Fruit fly (Drosophila melanogaster) whole organism, pupa: ENCODE measurements around the gene Fer1.
A peak's percentile ranks its signal among the peaks of the same experiment; 100 is the strongest.

Experiments
- CG10348 ChIP-seq: fragments of 200-800 bp; sonication (Bioruptor generic); IDR thresholded peaks from 2 replicates; pipeline ENCODE4 v1.3.6; 2022; ENCODE audit warnings: missing biosample characterization, missing genetic modification characterization
- CG12605 ChIP-seq: fragments of 200-800 bp; sonication (Bioruptor generic); IDR thresholded peaks from 2 replicates; pipeline ENCODE4 v1.3.6; 2022; ENCODE audit warnings: missing biosample characterization, missing genetic modification characterization
- CG13204 ChIP-seq: fragments of 200-800 bp; sonication (Bioruptor generic); optimal IDR thresholded peaks from 2 replicates; lab custom pipeline; 2018; ENCODE audit warnings: missing biosample characterization, mild to moderate bottlenecking, missing genetic modification characterization, moderate library complexity
- CG14655 ChIP-seq: fragments of 200-800 bp; sonication (Bioruptor generic); optimal IDR thresholded peaks from 3 replicates; lab custom pipeline; 2017; ENCODE audit warnings: mild to moderate bottlenecking, missing biosample characterization, missing genetic modification reagents, missing genetic modification characterization
- CG15710 ChIP-seq: fragments of 200-800 bp; sonication (Bioruptor generic); optimal IDR thresholded peaks from 2 replicates; lab custom pipeline; 2018; ENCODE audit warnings: missing biosample characterization, mild to moderate bottlenecking, missing genetic modification characterization, moderate library complexity
- CG17806 ChIP-seq: fragments of 200-800 bp; sonication (Bioruptor generic); optimal IDR thresholded peaks from 2 replicates; lab custom pipeline; 2018; ENCODE audit warnings: missing biosample characterization, mild to moderate bottlenecking, missing genetic modification characterization, moderate library complexity
- CG32121 ChIP-seq: fragments of 200-800 bp; sonication (Bioruptor generic); IDR thresholded peaks from 2 replicates; pipeline ENCODE4 v1.3.6; 2022; ENCODE audit warnings: missing biosample characterization, missing genetic modification characterization
- CG34367 ChIP-seq: fragments of 200-800 bp; sonication (Bioruptor generic); optimal IDR thresholded peaks from 2 replicates; lab custom pipeline; 2018; ENCODE audit warnings: missing biosample characterization, mild to moderate bottlenecking, missing genetic modification characterization
- CG4496 ChIP-seq: fragments of 200-800 bp; sonication (Bioruptor generic); IDR thresholded peaks from 3 replicates; pipeline ENCODE4 v1.3.6; 2022; ENCODE audit warnings: missing biosample characterization, missing genetic modification characterization
- CG8159 ChIP-seq: fragments of 200-800 bp; sonication (Bioruptor generic); optimal IDR thresholded peaks from 3 replicates; lab custom pipeline; 2018; ENCODE audit warnings: missing biosample characterization, mild to moderate bottlenecking, missing genetic modification characterization, moderate library complexity
- CG8301 ChIP-seq: fragments of 200-800 bp; sonication (Bioruptor generic); optimal IDR thresholded peaks from 2 replicates; lab custom pipeline; 2018; ENCODE audit warnings: missing biosample characterization, mild to moderate bottlenecking, missing genetic modification characterization
- CG9948 ChIP-seq: fragments of 200-800 bp; sonication (Bioruptor generic); optimal IDR thresholded peaks from 2 replicates; lab custom pipeline; 2018; ENCODE audit warnings: missing biosample characterization, mild to moderate bottlenecking, missing genetic modification characterization, moderate library complexity
- D1 ChIP-seq: fragments of 200-800 bp; sonication (Bioruptor generic); optimal IDR thresholded peaks from 2 replicates; lab custom pipeline; 2018; ENCODE audit warnings: missing biosample characterization, mild to moderate bottlenecking, missing genetic modification characterization, moderate library complexity
- EcR ChIP-seq: fragments of 200-800 bp; sonication (Bioruptor generic); optimal IDR thresholded peaks from 3 replicates; lab custom pipeline; 2019; ENCODE audit warnings: missing biosample characterization, missing genetic modification characterization, mild to moderate bottlenecking, moderate library complexity, missing genetic modification reagents
- Ets98B ChIP-seq: fragments of 200-800 bp; sonication (Bioruptor generic); IDR thresholded peaks from 2 replicates; pipeline ENCODE4 v1.3.6; 2022; ENCODE audit warnings: missing biosample characterization, missing genetic modification characterization
- Pif1A ChIP-seq: fragments of 200-800 bp; sonication (Bioruptor generic); optimal IDR thresholded peaks from 3 replicates; lab custom pipeline; 2016; ENCODE audit warnings: missing biosample characterization, missing genetic modification characterization
- Pif1B ChIP-seq: fragments of 200-800 bp; sonication (Bioruptor generic); optimal IDR thresholded peaks from 3 replicates; lab custom pipeline; 2016; ENCODE audit warnings: missing biosample characterization, missing genetic modification characterization
- Snoo ChIP-seq: fragments of 200-800 bp; sonication (Bioruptor generic); optimal IDR thresholded peaks from 3 replicates; lab custom pipeline; 2017; ENCODE audit warnings: missing biosample characterization, mild to moderate bottlenecking, missing genetic modification characterization, inconsistent platforms
- fd96Ca ChIP-seq: fragments of 200-800 bp; sonication (Bioruptor generic); IDR thresholded peaks from 3 replicates; pipeline ENCODE4 v1.3.6; 2022; ENCODE audit warnings: missing biosample characterization, missing genetic modification characterization
- rn ChIP-seq: fragments of 200-800 bp; sonication (Bioruptor generic); IDR thresholded peaks from 2 replicates; pipeline ENCODE4 v1.3.6; 2022; ENCODE audit warnings: missing biosample characterization, missing genetic modification characterization

Fer1 gene

DNA sequence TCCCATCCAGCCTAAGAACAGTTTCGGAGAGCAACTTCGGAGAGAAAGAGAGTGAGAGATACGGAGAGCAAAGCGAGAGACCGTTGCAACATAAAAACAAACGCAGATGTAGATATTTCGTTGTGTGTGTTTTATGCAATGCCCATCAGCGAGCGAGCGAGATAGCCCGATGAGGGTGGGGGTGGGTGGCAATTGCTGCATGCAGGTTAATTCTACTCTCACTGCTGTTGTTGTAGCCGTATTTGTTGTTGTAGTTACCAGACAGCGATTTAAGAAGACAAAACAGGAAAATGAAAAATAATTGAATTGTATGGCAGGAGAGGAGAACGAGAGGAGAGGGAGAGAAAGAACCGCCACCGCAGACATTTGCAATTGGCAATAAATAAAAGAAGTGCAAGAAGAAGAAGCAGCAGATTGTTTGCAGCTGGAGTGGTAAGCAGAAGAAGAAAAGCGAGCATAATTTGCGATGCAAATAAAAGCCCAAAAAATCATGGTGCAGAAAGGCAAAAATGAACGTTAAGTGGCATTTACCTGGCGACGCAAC, 26.2 kb upstream of the Fer1 start:
- no peak for TF ChIP-seq CG34367 (tag; lab: Kevin White, UChicago)
- no peak; the same call in 1 of the 2 replicates for TF ChIP-seq Ets98B (GFP tag; lab: Robert Waterston, UW)
- TF ChIP-seq Pif1A (GFP tag; lab: Kevin White, UChicago) = no peak
- no peak for TF ChIP-seq CG32121
- no peak for TF ChIP-seq CG15710 (tag; lab: Kevin White, UChicago)
- peak; percentile 82 for TF ChIP-seq EcR (GFP tag; lab: Kevin White, UChicago)
- peak; percentile 76 for TF ChIP-seq CG13204 (GFP tag; lab: Kevin White, UChicago)
- no peak for TF ChIP-seq CG10348 (GFP tag; lab: Robert Waterston, UW)
- 0 out of 3 replicates have a peak, but pooled peaks have one; percentile 48 for TF ChIP-seq CG4496 (GFP tag; lab: Robert Waterston, UW)
- TF ChIP-seq CG12605 (GFP tag; lab: Robert Waterston, UW) = no peak
- no peak for TF ChIP-seq CG14655 (GFP tag; lab: Kevin White, UChicago)
- TF ChIP-seq D1 = no peak
- TF ChIP-seq Snoo = peak; percentile 41
- no peak for TF ChIP-seq CG8159
- peak; percentile 5 for TF ChIP-seq CG8301
- no peak for TF ChIP-seq CG9948 (tag; lab: Kevin White, UChicago)
- peak; percentile 23 for TF ChIP-seq Pif1B (GFP tag; lab: Kevin White, UChicago)
- no peak for TF ChIP-seq fd96Ca (GFP tag; lab: Robert Waterston, UW)

DNA sequence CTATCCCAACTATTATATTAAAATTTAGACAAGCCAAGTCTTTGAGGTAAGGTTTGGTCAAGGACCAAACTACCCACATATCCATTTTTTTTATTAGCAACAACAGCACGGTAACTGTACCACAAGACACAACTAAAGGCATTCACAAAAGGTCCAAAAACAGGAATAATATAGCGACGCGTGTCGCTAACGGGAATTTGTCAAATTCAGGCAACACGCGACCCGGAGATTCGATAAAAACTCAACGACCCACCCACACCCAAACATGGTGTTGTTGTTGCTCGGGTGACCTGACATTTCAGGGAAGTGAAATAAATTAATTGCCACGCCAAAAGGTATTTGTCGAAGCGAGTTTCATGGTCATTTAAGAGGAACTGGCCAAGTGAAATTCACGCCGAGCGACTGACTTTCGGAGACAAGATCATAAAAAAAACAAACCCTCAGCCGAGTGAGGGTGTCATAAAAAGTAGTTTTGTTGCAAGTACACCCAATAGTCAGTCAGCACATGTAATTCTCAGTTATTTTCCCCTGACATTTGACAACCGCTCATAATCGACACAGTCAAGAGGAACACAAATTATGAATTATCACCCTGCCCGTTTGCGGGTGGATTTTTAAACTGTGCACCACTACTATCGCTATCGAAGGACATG, 24.7 kb upstream of the Fer1 start:
- no peak for TF ChIP-seq CG15710 (tag; lab: Kevin White, UChicago)
- no peak for TF ChIP-seq Pif1B (GFP tag; lab: Kevin White, UChicago)
- no peak for TF ChIP-seq fd96Ca (GFP tag; lab: Robert Waterston, UW)
- no peak for TF ChIP-seq rn (GFP tag; lab: Robert Waterston, UW)
- TF ChIP-seq CG34367 (tag; lab: Kevin White, UChicago) = no peak
- no peak for TF ChIP-seq CG17806 (tag; lab: Kevin White, UChicago)
- no peak for TF ChIP-seq CG12605 (GFP tag; lab: Robert Waterston, UW)
- TF ChIP-seq, all 21 proteins: peak for 0

DNA sequence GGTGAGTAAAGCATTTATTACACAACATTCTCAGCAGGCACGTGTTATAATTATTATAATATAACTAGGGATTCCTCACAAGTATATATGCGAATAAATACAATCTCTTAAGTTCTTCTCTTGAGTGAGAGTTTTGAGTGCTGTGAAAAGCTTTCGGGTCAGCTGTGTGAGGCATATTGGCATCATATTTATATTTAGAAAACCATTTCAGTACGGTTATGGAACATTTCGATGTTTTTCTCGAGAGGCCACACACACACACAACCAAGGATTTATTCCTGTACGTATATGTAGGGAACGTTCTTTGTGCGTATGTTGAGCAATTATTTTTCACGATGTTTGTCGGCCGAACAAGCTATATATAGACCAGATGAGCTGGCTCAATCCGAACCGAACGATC, 23.0 kb upstream of the Fer1 start:
- TF ChIP-seq CG10348 (GFP tag; lab: Robert Waterston, UW) (no peak), Pif1B (GFP tag; lab: Kevin White, UChicago) (no peak)
- TF ChIP-seq, all 21 proteins: peak for 0

DNA sequence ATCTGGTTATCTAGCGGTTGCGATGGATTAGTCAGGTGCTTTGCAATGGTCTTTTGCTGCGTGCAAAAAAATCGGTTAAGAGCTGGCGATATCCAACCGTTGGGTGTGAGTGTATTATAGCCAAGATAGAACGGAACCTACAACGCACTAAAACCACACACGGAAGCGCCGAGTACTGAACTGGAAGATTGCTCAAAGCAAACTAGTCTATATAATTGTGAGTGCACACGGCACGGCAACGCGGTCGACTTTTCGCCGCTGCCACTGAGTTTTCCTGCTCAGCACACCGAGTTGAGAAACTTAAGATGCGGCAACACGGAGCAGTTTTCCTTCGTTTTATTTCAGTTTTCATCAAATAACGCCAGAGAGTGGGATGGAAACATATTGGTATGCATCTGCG, 19.5 kb upstream of the Fer1 start:
- no peak for TF ChIP-seq CG13204 (GFP tag; lab: Kevin White, UChicago)

DNA sequence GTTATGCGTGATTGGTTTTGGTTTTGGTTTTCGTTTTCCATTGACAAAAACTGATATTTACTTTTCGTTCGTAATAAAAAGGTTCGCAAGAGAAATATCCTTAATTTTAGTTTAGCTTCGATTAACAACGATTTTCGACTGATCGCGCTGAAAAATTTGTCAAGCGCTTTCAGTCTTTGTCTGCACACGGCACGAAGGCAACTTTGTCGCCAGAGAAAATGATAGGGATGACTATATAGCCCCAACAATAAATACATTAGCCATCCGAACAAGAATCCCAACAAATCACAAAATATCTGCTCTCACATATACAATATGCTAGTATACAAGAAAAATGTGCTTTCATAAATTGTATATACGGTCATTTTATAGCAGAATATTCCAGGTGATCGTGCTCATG, 18.4 kb upstream of the Fer1 start, which contains the start of gene Mlp84B:
Mlp84B (minus strand) TSS at position 143 of the 400 bp plus-strand sequence.
- TF ChIP-seq CG12605 (GFP tag; lab: Robert Waterston, UW) = no peak
- no peak for TF ChIP-seq Pif1A (GFP tag; lab: Kevin White, UChicago)
- no peak for TF ChIP-seq CG14655 (GFP tag; lab: Kevin White, UChicago)
- no peak for TF ChIP-seq Snoo

DNA sequence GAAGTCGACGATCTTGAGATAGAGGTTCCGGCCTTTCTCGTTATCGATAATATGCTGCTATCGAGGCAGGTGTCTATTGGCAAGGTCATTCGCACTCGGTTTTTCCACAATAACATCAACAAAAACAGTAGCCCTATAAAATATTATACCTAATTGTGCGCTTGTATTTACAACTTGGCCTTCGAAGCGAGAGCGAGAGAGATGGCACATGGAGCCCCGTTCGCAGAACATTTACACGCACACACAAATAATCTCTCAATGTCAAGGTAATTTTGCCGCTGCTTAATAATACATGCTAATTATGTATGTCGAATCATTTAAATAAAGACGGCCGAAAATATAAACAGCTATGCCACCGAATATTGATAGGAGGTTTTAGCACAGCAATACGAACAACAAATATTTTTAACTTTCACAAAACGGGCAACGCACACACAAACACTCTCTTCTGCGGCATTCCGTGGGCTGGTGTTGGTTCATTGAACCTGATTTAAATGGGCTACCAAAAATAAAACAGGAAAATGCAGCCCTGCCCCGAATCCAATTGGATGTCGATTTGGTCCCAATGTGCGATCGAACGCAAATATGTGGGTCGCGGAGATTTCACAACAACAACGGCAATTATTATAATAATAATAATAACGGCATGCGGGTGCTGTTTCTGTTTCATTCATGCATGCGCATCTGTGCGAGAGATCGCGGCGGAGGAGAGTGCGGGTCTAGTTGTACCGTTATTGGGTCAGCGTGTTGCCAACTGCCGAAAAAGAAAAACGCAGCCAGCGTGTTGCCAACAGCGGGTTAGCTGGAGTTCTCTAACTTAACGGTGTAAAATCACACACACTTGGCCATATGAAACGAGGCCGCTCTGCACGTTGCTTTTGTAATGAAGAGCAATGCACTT, 13.6 kb upstream of the Fer1 start:
- no peak for TF ChIP-seq Ets98B (GFP tag; lab: Robert Waterston, UW)
- TF ChIP-seq EcR (GFP tag; lab: Kevin White, UChicago) = peak; percentile 94
- TF ChIP-seq CG4496 (GFP tag; lab: Robert Waterston, UW) = 0 out of 3 replicates have a peak, but pooled peaks have one; percentile 6

DNA sequence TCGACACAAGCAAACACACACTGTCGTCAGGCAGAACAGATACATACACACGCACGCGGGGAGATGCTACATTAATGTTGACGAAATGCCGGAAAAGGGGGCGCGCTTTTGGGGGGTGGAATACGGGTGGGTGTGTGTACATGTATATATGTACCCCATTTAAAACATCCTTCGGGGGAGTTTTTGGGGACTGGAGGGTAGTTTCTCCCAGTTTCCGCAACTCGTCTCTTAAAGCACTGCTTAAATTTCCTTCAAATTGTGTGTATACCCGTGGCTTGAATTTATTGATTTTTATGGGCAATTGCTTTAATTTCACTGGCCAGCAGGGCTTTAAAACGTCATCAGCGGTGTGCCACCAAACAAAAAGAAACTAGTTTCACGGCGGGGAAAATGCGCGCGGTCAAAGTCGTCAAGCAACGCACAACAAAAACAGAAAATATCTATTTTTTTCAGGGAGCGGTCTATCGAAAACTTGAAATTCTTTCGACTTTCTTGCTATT, 12.9 kb upstream of the Fer1 start:
- TF ChIP-seq CG4496 (GFP tag; lab: Robert Waterston, UW) = no peak
- 0 out of 2 replicates have a peak, but pooled peaks have one; percentile 17 for TF ChIP-seq CG32121
